Worm (Caenorhabditis elegans): ENCODE results near the gene Y56A3A.22.

DNA sequence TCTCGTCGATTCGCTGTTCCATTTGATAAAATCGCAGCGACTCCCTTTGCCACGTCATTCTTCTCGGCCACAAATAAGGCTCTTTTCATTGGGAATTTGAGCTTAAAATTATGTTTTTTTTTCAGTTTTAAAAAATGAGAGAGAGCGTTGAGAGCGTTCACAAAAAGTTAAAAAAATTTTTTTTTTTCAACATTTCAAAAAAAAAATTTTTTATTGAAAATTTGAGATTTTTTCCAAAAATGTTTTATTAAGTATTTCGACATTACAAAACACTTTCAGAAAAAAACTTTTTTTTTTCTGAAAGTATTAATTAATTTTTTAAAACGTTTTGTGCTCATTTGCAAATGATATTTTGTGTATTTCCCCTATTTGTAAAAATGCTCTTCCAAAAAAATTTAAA lies 38.6 kb downstream of the Y56A3A.22 start, which contains the start of gene top-3:
- no peak for TF ChIP-seq nhr-23 (tag; optimal IDR thresholded peaks at IDR 0.05)
- TF ChIP-seq ztf-11 (tag; optimal IDR thresholded peaks at IDR 0.05): no peak
- TF ChIP-seq ama-1 (optimal IDR thresholded peaks at IDR 0.05): no peak
- no peak for TF ChIP-seq nhr-77 (tag; optimal IDR thresholded peaks at IDR 0.05)
- TF ChIP-seq ztf-4 (tag; optimal IDR thresholded peaks at IDR 0.05): no peak

All from whole organism, L2 larva.